Worm (Caenorhabditis elegans) whole organism, late embryonic: ENCODE measurements around the gene npr-40.

Source experiments
- C08G9.2 ChIP-seq: sonication (generic microtip); optimal IDR thresholded peaks from 2 replicates; lab custom pipeline; 2016; ENCODE audit warnings: mild to moderate bottlenecking, missing genetic modification characterization, moderate library complexity, missing compliant biosample characterization
- C38D4.7 ChIP-seq: fragments of 200-800 bp; sonication (Bioruptor generic); optimal IDR thresholded peaks from 2 replicates; lab custom pipeline; 2018; ENCODE audit warnings: mild to moderate bottlenecking, missing genetic modification characterization, moderate library complexity, missing compliant biosample characterization
- K09A11.1 ChIP-seq: sonication (generic microtip); optimal IDR thresholded peaks from 2 replicates; lab custom pipeline; 2017; ENCODE audit warnings: antibody characterized with exemption, mild to moderate bottlenecking, missing genetic modification characterization, missing compliant biosample characterization; ENCODE audit not compliant: insufficient read depth
- T23F11.4 ChIP-seq: fragments of 200-800 bp; sonication (Bioruptor generic); optimal IDR thresholded peaks from 2 replicates; lab custom pipeline; 2018; ENCODE audit warnings: mild to moderate bottlenecking, missing genetic modification characterization, missing compliant biosample characterization
- Y22D7AL.16 ChIP-seq: sonication (generic microtip); optimal IDR thresholded peaks from 2 replicates; lab custom pipeline; 2016; ENCODE audit warnings: missing genetic modification characterization, missing compliant biosample characterization
- ahr-1 ChIP-seq: sonication (generic microtip); optimal IDR thresholded peaks from 2 replicates; lab custom pipeline; 2016; ENCODE audit warnings: missing genetic modification characterization, missing compliant biosample characterization
- ceh-14 ChIP-seq: sonication (generic microtip); optimal IDR thresholded peaks from 2 replicates; lab custom pipeline; 2016; ENCODE audit warnings: missing genotype, missing genetic modification characterization, missing compliant biosample characterization
- ceh-2 ChIP-seq: sonication (generic microtip); optimal IDR thresholded peaks from 2 replicates; lab custom pipeline; 2016; ENCODE audit warnings: missing genotype, missing genetic modification characterization, missing compliant biosample characterization
- ceh-22 ChIP-seq: sonication (generic microtip); optimal IDR thresholded peaks from 2 replicates; lab custom pipeline; 2017; ENCODE audit warnings: missing biosample characterization, missing genetic modification characterization
- ceh-30 ChIP-seq: fragments of 150-350 bp; optimal IDR thresholded peaks from 2 replicates; lab custom pipeline; 2014; ENCODE audit warnings: missing biosample characterization, missing genetic modification characterization
- ceh-31 ChIP-seq: sonication (generic microtip); optimal IDR thresholded peaks from 2 replicates; lab custom pipeline; 2016; ENCODE audit warnings: missing genetic modification characterization, missing compliant biosample characterization
- ceh-45 ChIP-seq: fragments of 200-800 bp; sonication (Bioruptor generic); IDR thresholded peaks from 2 replicates; pipeline ENCODE4 v1.3.6; 2022; ENCODE audit warnings: missing genetic modification reagents, missing genetic modification characterization, missing compliant biosample characterization
- ceh-48 ChIP-seq: sonication (generic microtip); optimal IDR thresholded peaks from 2 replicates; lab custom pipeline; 2016; ENCODE audit warnings: missing genetic modification characterization, inconsistent platforms, missing compliant biosample characterization
- ceh-6 ChIP-seq: fragments of 200-800 bp; sonication (Bioruptor generic); optimal IDR thresholded peaks from 2 replicates; lab custom pipeline; 2018; ENCODE audit warnings: mild to moderate bottlenecking, missing genetic modification characterization, missing compliant biosample characterization
- ceh-9 ChIP-seq: sonication (generic microtip); optimal IDR thresholded peaks from 2 replicates; lab custom pipeline; 2016; ENCODE audit warnings: mild to moderate bottlenecking, missing genetic modification characterization, inconsistent platforms, missing compliant biosample characterization
- che-1 ChIP-seq: sonication (generic microtip); optimal IDR thresholded peaks from 2 replicates; lab custom pipeline; 2016; ENCODE audit warnings: mild to moderate bottlenecking, missing genetic modification characterization, missing compliant biosample characterization
- dmd-4 ChIP-seq: sonication (generic microtip); optimal IDR thresholded peaks from 2 replicates; lab custom pipeline; 2016; ENCODE audit warnings: borderline replicate concordance, missing genetic modification characterization, missing compliant biosample characterization
- fax-1 ChIP-seq: sonication (generic microtip); optimal IDR thresholded peaks from 2 replicates; lab custom pipeline; 2016; ENCODE audit warnings: missing genotype, missing genetic modification characterization, missing compliant biosample characterization
- fkh-10 ChIP-seq: fragments of 150-350 bp; optimal IDR thresholded peaks from 2 replicates; lab custom pipeline; 2014; ENCODE audit warnings: missing biosample characterization, missing genetic modification reagents, missing genetic modification characterization
- fkh-6 ChIP-seq: sonication (generic microtip); optimal IDR thresholded peaks from 2 replicates; lab custom pipeline; 2016; ENCODE audit warnings: missing genetic modification characterization, missing compliant biosample characterization
- gmeb-2 ChIP-seq: sonication (generic microtip); optimal IDR thresholded peaks from 2 replicates; lab custom pipeline; 2016; ENCODE audit warnings: missing genetic modification characterization, inconsistent platforms, missing compliant biosample characterization
- hlh-30 ChIP-seq: sonication (generic microtip); optimal IDR thresholded peaks from 2 replicates; lab custom pipeline; 2017; ENCODE audit warnings: antibody characterized with exemption, missing genetic modification characterization, missing compliant biosample characterization; ENCODE audit not compliant: insufficient read depth
- hlh-8 ChIP-seq: sonication (generic microtip); optimal IDR thresholded peaks from 2 replicates; lab custom pipeline; 2016; ENCODE audit warnings: missing genotype, missing genetic modification characterization, missing compliant biosample characterization
- lim-6 ChIP-seq: sonication (generic microtip); optimal IDR thresholded peaks from 2 replicates; lab custom pipeline; 2016; ENCODE audit warnings: missing genetic modification characterization, missing compliant biosample characterization
- lin-11 ChIP-seq: fragments of 200-800 bp; sonication (Bioruptor generic); optimal IDR thresholded peaks from 2 replicates; lab custom pipeline; 2018; ENCODE audit warnings: mild to moderate bottlenecking, missing genetic modification characterization, missing compliant biosample characterization
- madf-2 ChIP-seq: sonication (generic microtip); optimal IDR thresholded peaks from 2 replicates; lab custom pipeline; 2017; ENCODE audit warnings: missing genetic modification characterization, missing compliant biosample characterization
- nfya-1 ChIP-seq: sonication (generic microtip); optimal IDR thresholded peaks from 2 replicates; lab custom pipeline; 2017; ENCODE audit warnings: missing genetic modification characterization, mild to moderate bottlenecking, missing compliant biosample characterization, antibody characterized with exemption, moderate library complexity
- nhr-11 ChIP-seq: fragments of 150-350 bp; optimal IDR thresholded peaks from 2 replicates; lab custom pipeline; 2014; ENCODE audit warnings: missing biosample characterization, missing genetic modification characterization
- nhr-232 ChIP-seq: sonication (generic microtip); optimal IDR thresholded peaks from 2 replicates; lab custom pipeline; 2016; ENCODE audit warnings: missing genetic modification characterization, missing compliant biosample characterization
- odd-2 ChIP-seq: sonication (generic microtip); optimal IDR thresholded peaks from 2 replicates; lab custom pipeline; 2017; ENCODE audit warnings: antibody characterized with exemption, mild to moderate bottlenecking, missing genetic modification characterization, missing compliant biosample characterization
- pha-2 ChIP-seq: sonication (generic microtip); optimal IDR thresholded peaks from 2 replicates; lab custom pipeline; 2017; ENCODE audit warnings: mild to moderate bottlenecking, missing genetic modification characterization, missing compliant biosample characterization
- pros-1 ChIP-seq: fragments of 150-350 bp; optimal IDR thresholded peaks from 2 replicates; lab custom pipeline; 2014; ENCODE audit warnings: missing biosample characterization, missing genetic modification reagents, missing genetic modification characterization
- ref-2 ChIP-seq: sonication (generic microtip); optimal IDR thresholded peaks from 2 replicates; lab custom pipeline; 2016; ENCODE audit warnings: missing genetic modification characterization, missing compliant biosample characterization
- rnt-1 ChIP-seq: sonication (generic microtip); optimal IDR thresholded peaks from 2 replicates; lab custom pipeline; 2016; ENCODE audit warnings: missing genetic modification characterization, missing compliant biosample characterization
- sdc-2 ChIP-seq: sonication (generic microtip); optimal IDR thresholded peaks from 2 replicates; lab custom pipeline; 2016; ENCODE audit warnings: missing genotype, missing genetic modification characterization, missing compliant biosample characterization
- sox-2 ChIP-seq: fragments of 200-800 bp; sonication (Bioruptor generic); IDR thresholded peaks from 2 replicates; pipeline ENCODE4 v1.3.6; 2022; ENCODE audit warnings: missing genetic modification reagents, missing genetic modification characterization, missing compliant biosample characterization
- sox-4 ChIP-seq: sonication (generic microtip); optimal IDR thresholded peaks from 2 replicates; lab custom pipeline; 2017; ENCODE audit warnings: mild to moderate bottlenecking, missing genetic modification characterization, inconsistent platforms, missing compliant biosample characterization
- syd-9 ChIP-seq: sonication (generic microtip); optimal IDR thresholded peaks from 2 replicates; lab custom pipeline; 2016; ENCODE audit warnings: mild to moderate bottlenecking, missing genetic modification characterization, moderate library complexity, missing compliant biosample characterization
- tbx-2 ChIP-seq: sonication (generic microtip); optimal IDR thresholded peaks from 2 replicates; lab custom pipeline; 2016; ENCODE audit warnings: missing genetic modification characterization, missing compliant biosample characterization
- unc-3 ChIP-seq, 2 experiments: fragments of 200-800 bp in 1 of 2; sonication (Bioruptor generic) in 1 of 2; sonication (generic microtip) in 1 of 2; conservative IDR thresholded peaks in 1 of 2; optimal IDR thresholded peaks in 1 of 2; 2 replicates each; pipeline versions ENCODE4 v1.3.6 to Lab custom; 2016 to 2022; ENCODE audit warnings: missing compliant biosample characterization in 2 of 2, missing genetic modification characterization in 2 of 2, missing genetic modification reagents in 1 of 2
- unc-86 ChIP-seq: sonication (generic microtip); optimal IDR thresholded peaks from 2 replicates; lab custom pipeline; 2016; ENCODE audit warnings: missing genetic modification characterization, missing compliant biosample characterization
- zip-5 ChIP-seq: sonication (generic microtip); optimal IDR thresholded peaks from 2 replicates; lab custom pipeline; 2016; ENCODE audit warnings: missing genetic modification characterization, missing compliant biosample characterization
- ztf-16 ChIP-seq: sonication (generic microtip); optimal IDR thresholded peaks from 2 replicates; lab custom pipeline; 2017; ENCODE audit warnings: missing genetic modification characterization, missing compliant biosample characterization

npr-40 gene

ce11 chrX:14951797-14952196 is 33.2 kb downstream of the npr-40 start:
- TF ChIP-seq hlh-30 (tag; lab: Kevin White, UChicago) (no peak), ceh-9 (no peak), ceh-48 (tag; lab: Kevin White, UChicago) (no peak), sox-4 (no peak), ztf-16 (tag; lab: Kevin White, UChicago) (no peak), tbx-2 (no peak), C38D4.7 (no peak), sdc-2 (tag; lab: Kevin White, UChicago) (no peak), ceh-6 (GFP tag; lab: Kevin White, UChicago) (no peak)

- TF ChIP-seq lin-11 = no peak
- TF ChIP-seq zip-5 (tag; lab: Kevin White, UChicago) = no peak
- TF ChIP-seq unc-3 (GFP tag; conservative IDR thresholded peaks at IDR 0.05; lab: Robert Waterston, UW) = no peak
- TF ChIP-seq unc-3 (tag; optimal IDR thresholded peaks at IDR 0.05; lab: Kevin White, UChicago) = no peak
- TF ChIP-seq ceh-14 (tag; lab: Kevin White, UChicago) = no peak
- no peak for TF ChIP-seq ceh-9
- TF ChIP-seq nhr-232 (tag; lab: Kevin White, UChicago) = no peak
- TF ChIP-seq che-1 = no peak
- TF ChIP-seq madf-2 = no peak
Observed at ce11 chrX:14954548-14954947, 35.9 kb downstream of the npr-40 start, which contains the start of gene pag-3. pag-3 (minus strand) TSS chrX:14954648.

- no peak for TF ChIP-seq nhr-11
- TF ChIP-seq ztf-16 (tag; lab: Kevin White, UChicago) = no peak
- TF ChIP-seq dmd-4 (tag; lab: Kevin White, UChicago) = no peak
- TF ChIP-seq ceh-9 = no peak
- no peak for TF ChIP-seq ahr-1
- no peak for TF ChIP-seq sox-4
- TF ChIP-seq unc-86 = no peak
- no peak for TF ChIP-seq ceh-6 (GFP tag; lab: Kevin White, UChicago)
- no peak for TF ChIP-seq K09A11.1
- no peak for TF ChIP-seq pros-1 (tag; lab: Kevin White, UChicago)
- TF ChIP-seq madf-2 = no peak
- no peak for TF ChIP-seq ceh-2 (tag; lab: Kevin White, UChicago)
- TF ChIP-seq ceh-45 = no peak
- TF ChIP-seq zip-5 (tag; lab: Kevin White, UChicago) = no peak
- TF ChIP-seq sox-2 (GFP tag; lab: Robert Waterston, UW) = no peak
- no peak for TF ChIP-seq ceh-31
- TF ChIP-seq ceh-22 (tag; lab: Kevin White, UChicago) = no peak
- no peak for TF ChIP-seq C08G9.2 (tag; lab: Kevin White, UChicago)
- no peak for TF ChIP-seq fax-1 (tag; lab: Kevin White, UChicago)
- TF ChIP-seq ceh-14 (tag; lab: Kevin White, UChicago) = no peak
Observed at ce11 chrX:14957176-14957575, 38.5 kb downstream of the npr-40 start.

- TF ChIP-seq pha-2 (tag; lab: Kevin White, UChicago) = no peak
- no peak for TF ChIP-seq rnt-1 (tag; lab: Kevin White, UChicago)
- TF ChIP-seq fkh-10 (GFP tag; lab: Kevin White, UChicago) = no peak
- no peak for TF ChIP-seq unc-3 (GFP tag; conservative IDR thresholded peaks at IDR 0.05; lab: Robert Waterston, UW)
- TF ChIP-seq unc-3 (tag; optimal IDR thresholded peaks at IDR 0.05; lab: Kevin White, UChicago) = no peak
- no peak for TF ChIP-seq nfya-1 (tag; lab: Kevin White, UChicago)
- TF ChIP-seq ceh-22 (tag; lab: Kevin White, UChicago) = no peak
- no peak for TF ChIP-seq fkh-6 (tag; lab: Kevin White, UChicago)
- TF ChIP-seq T23F11.4 (GFP tag; lab: Kevin White, UChicago) = no peak
- TF ChIP-seq hlh-8 = no peak
- no peak for TF ChIP-seq gmeb-2 (tag; lab: Kevin White, UChicago)
- no peak for TF ChIP-seq syd-9 (tag; lab: Kevin White, UChicago)
- TF ChIP-seq ceh-2 (tag; lab: Kevin White, UChicago) = no peak
- TF ChIP-seq lim-6 (tag; lab: Kevin White, UChicago) = no peak
- TF ChIP-seq ref-2 (tag; lab: Kevin White, UChicago) = no peak
- TF ChIP-seq madf-2 = no peak
- no peak for TF ChIP-seq Y22D7AL.16
- TF ChIP-seq ceh-9 = no peak
- TF ChIP-seq odd-2 (tag; lab: Kevin White, UChicago) = no peak
- TF ChIP-seq ceh-30 = no peak
- TF ChIP-seq, all 69 proteins: peak for 0
Observed at ce11 chrX:14958401-14958800, 39.8 kb downstream of the npr-40 start.
